Worm (Caenorhabditis elegans) whole organism, L2 larva: ENCODE measurements around the gene F31F6.3.

ENCODE experiments used
- R02D3.7 ChIP-seq: fragments of 150-350 bp; optimal IDR thresholded peaks from 2 replicates; lab custom pipeline; 2014; ENCODE audit warnings: missing biosample characterization, missing genetic modification characterization
- Y55F3AM.14 ChIP-seq: fragments of 200-800 bp; sonication (Bioruptor generic); optimal IDR thresholded peaks from 2 replicates; lab custom pipeline; 2018; ENCODE audit warnings: mild to moderate bottlenecking, missing genetic modification characterization, missing compliant biosample characterization
- ZK546.5 ChIP-seq: sonication (generic microtip); optimal IDR thresholded peaks from 2 replicates; lab custom pipeline; 2017; ENCODE audit warnings: missing biosample characterization, missing genetic modification characterization
- aly-2 ChIP-seq: fragments of 150-350 bp; optimal IDR thresholded peaks from 2 replicates; lab custom pipeline; 2014; ENCODE audit warnings: missing biosample characterization, missing genetic modification characterization
- ama-1 ChIP-seq: fragments of 150-350 bp; optimal IDR thresholded peaks from 2 replicates; lab custom pipeline; 2018; ENCODE audit warnings: inconsistent platforms
- ceh-16 ChIP-seq: fragments of 150-350 bp; optimal IDR thresholded peaks from 2 replicates; lab custom pipeline; 2014; ENCODE audit warnings: missing biosample characterization, missing genetic modification characterization
- crh-2 ChIP-seq: sonication (generic microtip); optimal IDR thresholded peaks from 2 replicates; lab custom pipeline; 2017; ENCODE audit warnings: missing biosample characterization, missing genetic modification characterization
- dmd-4 ChIP-seq: sonication (generic microtip); optimal IDR thresholded peaks from 2 replicates; lab custom pipeline; 2017; ENCODE audit warnings: missing biosample characterization, missing genetic modification characterization
- egl-27 ChIP-seq: sonication (generic microtip); optimal IDR thresholded peaks from 3 replicates; lab custom pipeline; 2017; ENCODE audit warnings: missing biosample characterization, missing genetic modification reagents, missing genetic modification characterization
- elt-1 ChIP-seq: fragments of 150-350 bp; optimal IDR thresholded peaks from 2 replicates; lab custom pipeline; 2014; ENCODE audit warnings: missing biosample characterization, missing genetic modification characterization
- fos-1 ChIP-seq: fragments of 150-350 bp; optimal IDR thresholded peaks from 2 replicates; lab custom pipeline; 2014; ENCODE audit warnings: missing biosample characterization, missing genetic modification characterization
- gmeb-1 ChIP-seq: fragments of 150-350 bp; optimal IDR thresholded peaks from 2 replicates; lab custom pipeline; 2014; ENCODE audit warnings: missing biosample characterization, missing genetic modification characterization
- lin-11 ChIP-seq: fragments of 150-350 bp; sonication (generic microtip); optimal IDR thresholded peaks from 2 replicates; lab custom pipeline; 2014; ENCODE audit warnings: missing biosample characterization, missing genetic modification characterization, inconsistent platforms, mixed read lengths
- lin-39 ChIP-seq: fragments of 150-350 bp; optimal IDR thresholded peaks from 2 replicates; lab custom pipeline; 2014; ENCODE audit warnings: missing biosample characterization, missing genetic modification reagents, missing genetic modification characterization
- lsy-2 ChIP-seq, 2 experiments: fragments of 150-350 bp in 1 of 2; sonication (generic microtip) in 1 of 2; optimal IDR thresholded peaks; 2 replicates each; lab custom pipeline; 2014 to 2017; ENCODE audit warnings: missing biosample characterization in 2 of 2, missing genetic modification characterization in 2 of 2
- mab-5 ChIP-seq: fragments of 150-350 bp; optimal IDR thresholded peaks from 2 replicates; lab custom pipeline; 2014; ENCODE audit warnings: missing biosample characterization, missing genetic modification characterization
- mdl-1 ChIP-seq, 2 experiments: fragments of 150-350 bp in 1 of 2; sonication (generic microtip) in 1 of 2; optimal IDR thresholded peaks; 2 replicates each; lab custom pipeline; 2017; ENCODE audit warnings: missing biosample characterization in 2 of 2, missing genetic modification characterization in 2 of 2
- nhr-10 ChIP-seq: sonication (generic microtip); optimal IDR thresholded peaks from 2 replicates; lab custom pipeline; 2017; ENCODE audit warnings: missing biosample characterization, missing genetic modification characterization
- nhr-12 ChIP-seq: fragments of 150-350 bp; optimal IDR thresholded peaks from 2 replicates; lab custom pipeline; 2014; ENCODE audit warnings: missing biosample characterization, missing genetic modification characterization
- nhr-237 ChIP-seq: fragments of 150-350 bp; optimal IDR thresholded peaks from 2 replicates; lab custom pipeline; 2014; ENCODE audit warnings: missing biosample characterization, missing genetic modification characterization
- nhr-25 ChIP-seq: fragments of 150-350 bp; sonication (generic microtip); optimal IDR thresholded peaks from 3 replicates; lab custom pipeline; 2014; ENCODE audit warnings: missing biosample characterization, missing genetic modification characterization
- nhr-6 ChIP-seq: fragments of 150-350 bp; optimal IDR thresholded peaks from 2 replicates; lab custom pipeline; 2014; ENCODE audit warnings: missing biosample characterization, missing genetic modification characterization
- peb-1 ChIP-seq: fragments of 150-350 bp; optimal IDR thresholded peaks from 2 replicates; lab custom pipeline; 2014; ENCODE audit warnings: missing biosample characterization, missing genetic modification characterization
- sem-4 ChIP-seq: fragments of 150-350 bp; optimal IDR thresholded peaks from 2 replicates; lab custom pipeline; 2014; ENCODE audit warnings: missing biosample characterization, missing genetic modification reagents, missing genetic modification characterization
- skn-1 ChIP-seq: sonication (generic microtip); optimal IDR thresholded peaks from 2 replicates; lab custom pipeline; 2017; ENCODE audit warnings: missing biosample characterization, missing genetic modification characterization
- sma-9 ChIP-seq, 2 experiments: fragments of 150-350 bp in 1 of 2; sonication (generic microtip) in 1 of 2; optimal IDR thresholded peaks; 2 replicates each; lab custom pipeline; 2014 to 2016; ENCODE audit warnings: missing genetic modification characterization in 2 of 2, mild to moderate bottlenecking in 1 of 2, missing biosample characterization in 1 of 2, missing compliant biosample characterization in 1 of 2, missing genetic modification reagents in 1 of 2, moderate library complexity in 1 of 2
- snpc-4 ChIP-seq: fragments of 150-350 bp; optimal IDR thresholded peaks from 2 replicates; lab custom pipeline; 2014; ENCODE audit warnings: missing biosample characterization, missing genetic modification characterization
- unc-39 ChIP-seq: fragments of 150-350 bp; optimal IDR thresholded peaks from 2 replicates; lab custom pipeline; 2014; ENCODE audit warnings: missing biosample characterization, missing genetic modification characterization
- ztf-1 ChIP-seq: fragments of 200-800 bp; sonication (Bioruptor generic); conservative IDR thresholded peaks from 2 replicates; pipeline ENCODE4 v1.3.6; 2022; ENCODE audit warnings: missing genetic modification characterization, missing compliant biosample characterization
- ztf-11 ChIP-seq: sonication (generic microtip); optimal IDR thresholded peaks from 2 replicates; lab custom pipeline; 2017; ENCODE audit warnings: missing biosample characterization, missing genetic modification characterization
- ztf-4 ChIP-seq: fragments of 150-350 bp; optimal IDR thresholded peaks from 2 replicates; lab custom pipeline; 2014; ENCODE audit warnings: missing biosample characterization, missing genetic modification characterization

F31F6.3 gene

DNA sequence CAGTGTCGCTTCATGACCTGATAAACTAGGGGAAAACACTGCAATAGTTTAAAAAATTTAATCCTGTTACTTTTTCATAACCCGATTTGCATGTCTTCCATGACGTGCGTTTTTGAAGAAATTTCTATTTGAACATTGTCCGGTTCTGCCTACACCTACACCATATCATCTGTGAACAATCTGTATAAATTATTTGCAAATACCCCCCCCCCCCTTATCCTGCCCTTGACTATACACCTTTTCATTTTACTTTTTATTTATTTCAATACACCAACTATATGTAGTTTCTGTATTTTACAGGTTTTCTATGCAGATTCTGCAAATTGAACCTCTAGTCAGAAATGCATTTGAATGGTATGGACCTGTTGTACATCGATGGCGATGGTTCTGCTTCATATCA lies 15.5 kb upstream of the F31F6.3 start, which contains the start of gene daf-6:
TSS of gene daf-6 (plus strand) at position 301 of the 400 bp plus-strand sequence.
- TF ChIP-seq peb-1 (tag; lab: Kevin White, UChicago) (no peak), Y55F3AM.14 (GFP tag; lab: Kevin White, UChicago) (no peak), mdl-1 (tag; optimal IDR thresholded peaks at IDR 0.05; lab: Kevin White, UChicago) (no peak), nhr-10 (tag; lab: Kevin White, UChicago) (no peak), lin-39 (tag; lab: Kevin White, UChicago) (no peak), egl-27 (no peak), fos-1 (tag; lab: Kevin White, UChicago) (no peak), ztf-11 (tag; lab: Kevin White, UChicago) (no peak), lsy-2 (tag; optimal IDR thresholded peaks at IDR 0.05; lab: Kevin White, UChicago) (no peak), ama-1 (lab: Kevin White, UChicago) (no peak), sma-9 (GFP tag; optimal IDR thresholded peaks at IDR 0.05; lab: Kevin White, UChicago) (no peak), sma-9 (tag; optimal IDR thresholded peaks at IDR 0.05; lab: Kevin White, UChicago) (no peak), crh-2 (no peak), aly-2 (tag; lab: Kevin White, UChicago) (no peak), nhr-12 (tag; lab: Kevin White, UChicago) (no peak), ztf-4 (no peak), nhr-6 (tag; lab: Kevin White, UChicago) (no peak)

DNA sequence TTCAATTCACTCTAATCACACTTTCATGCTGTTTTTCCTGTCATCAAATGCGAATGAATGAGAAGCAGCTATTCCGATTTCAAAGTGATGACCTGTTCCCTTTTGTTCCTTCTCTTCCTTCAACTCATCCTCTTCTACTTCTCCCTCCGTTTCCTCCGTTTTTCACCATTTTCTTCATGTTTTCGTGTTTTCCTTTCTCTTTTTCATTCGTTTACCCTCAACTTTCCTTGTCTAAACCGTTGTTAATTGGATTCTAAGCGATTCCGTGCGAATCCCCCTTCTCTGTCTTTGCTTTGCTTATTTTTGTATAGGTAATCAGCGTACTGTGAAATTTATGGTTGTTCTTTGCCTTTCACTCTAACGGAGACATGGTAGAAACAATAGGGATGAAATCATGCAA lies 13.2 kb upstream of the F31F6.3 start:
- TF ChIP-seq lin-11 (tag; lab: Kevin White, UChicago), result no peak
- TF ChIP-seq peb-1 (tag; lab: Kevin White, UChicago), result no peak
- no peak for TF ChIP-seq ztf-1 (GFP tag; lab: Robert Waterston, UW)
- TF ChIP-seq lsy-2 (tag; optimal IDR thresholded peaks at IDR 0.05; lab: Kevin White, UChicago), result no peak
- TF ChIP-seq ztf-4, result no peak
- no peak for TF ChIP-seq elt-1
- no peak for TF ChIP-seq crh-2
- no peak for TF ChIP-seq nhr-237 (tag; lab: Kevin White, UChicago)
- no peak for TF ChIP-seq nhr-25 (tag; lab: Kevin White, UChicago)
- no peak for TF ChIP-seq mab-5 (tag; lab: Kevin White, UChicago)
- no peak for TF ChIP-seq ceh-16 (tag; lab: Kevin White, UChicago)
- no peak for TF ChIP-seq mdl-1 (tag; optimal IDR thresholded peaks at IDR 0.05; lab: Kevin White, UChicago)

DNA sequence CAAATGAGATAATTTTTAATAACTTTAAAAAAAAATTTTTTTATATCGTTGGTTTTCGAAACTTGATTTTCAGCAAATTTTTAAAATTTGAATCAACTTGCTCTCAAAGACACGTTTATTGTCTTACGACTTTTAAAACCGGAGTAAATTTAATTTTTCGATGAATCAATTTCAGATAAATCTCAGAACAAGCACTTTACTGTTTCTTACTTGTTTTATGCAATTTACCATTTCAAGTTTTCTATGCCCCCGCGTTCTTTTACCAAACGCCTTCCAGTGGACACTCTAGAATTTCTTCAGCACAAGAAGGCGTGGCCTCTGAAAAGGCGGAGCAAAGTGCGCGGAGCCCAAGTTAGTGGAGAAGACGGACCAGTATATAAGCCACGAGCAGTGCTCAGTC lies 8.5 kb upstream of the F31F6.3 start, which contains the start of gene flp-8:
TSS of gene flp-8 (plus strand) at position 301 of the 400 bp plus-strand sequence.
- TF ChIP-seq crh-2, result no peak
- TF ChIP-seq snpc-4 (tag; lab: Kevin White, UChicago), result no peak
- TF ChIP-seq lin-11 (tag; lab: Kevin White, UChicago), result no peak

DNA sequence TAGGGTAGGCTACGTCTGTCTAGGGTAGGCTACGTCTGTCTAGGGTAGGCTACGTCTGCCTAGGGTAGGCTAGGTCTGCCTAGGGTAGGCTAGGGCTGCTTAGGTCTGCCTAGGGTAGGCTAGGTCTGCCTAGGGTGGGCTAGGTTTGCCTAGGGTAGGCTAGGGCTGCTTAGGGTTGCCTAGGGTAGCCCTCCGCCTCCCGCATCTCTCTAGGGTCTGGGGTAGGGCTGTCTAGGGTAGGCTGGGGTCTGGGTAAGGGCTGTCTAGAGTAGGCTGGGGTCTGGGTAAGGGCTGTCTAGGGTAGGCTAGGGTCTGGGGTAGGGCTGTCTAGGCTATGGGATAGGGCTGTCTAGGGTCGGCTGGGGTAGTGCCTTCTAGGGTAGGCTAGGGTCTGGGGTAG lies 5.0 kb upstream of the F31F6.3 start:
- TF ChIP-seq ZK546.5 (tag; lab: Kevin White, UChicago) (no peak), unc-39 (no peak), elt-1 (no peak), fos-1 (tag; lab: Kevin White, UChicago) (no peak), sem-4 (tag; lab: Kevin White, UChicago) (no peak), peb-1 (tag; lab: Kevin White, UChicago) (no peak)

DNA sequence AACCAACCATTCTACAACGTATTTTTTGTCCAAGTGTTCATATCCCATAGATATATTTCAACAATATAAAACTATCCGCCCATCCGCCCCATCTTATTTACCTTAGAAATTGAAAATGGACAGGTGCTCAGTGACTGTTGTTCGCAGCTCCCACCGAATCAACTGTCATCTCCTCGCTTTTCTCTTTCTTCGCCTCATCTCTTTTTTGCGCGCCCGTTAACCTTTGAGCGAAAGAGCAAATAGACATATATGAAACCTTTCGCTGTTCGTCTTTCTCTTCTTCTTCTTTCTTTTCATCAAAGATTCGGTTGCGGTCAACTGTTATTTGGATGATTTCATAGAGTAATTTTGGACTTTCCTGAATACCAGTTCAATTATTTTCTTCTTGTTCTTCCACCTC lies 3.0 kb upstream of the F31F6.3 start, which contains the start of gene sssh-1:
TSS of gene sssh-1 (plus strand) at position 301 of the 400 bp plus-strand sequence.
- TF ChIP-seq dmd-4 (no peak), mab-5 (tag; lab: Kevin White, UChicago) (no peak), gmeb-1 (tag; lab: Kevin White, UChicago) (no peak), ztf-11 (tag; lab: Kevin White, UChicago) (no peak), skn-1 (tag; lab: Kevin White, UChicago) (no peak), fos-1 (tag; lab: Kevin White, UChicago) (no peak), Y55F3AM.14 (GFP tag; lab: Kevin White, UChicago) (no peak)

DNA sequence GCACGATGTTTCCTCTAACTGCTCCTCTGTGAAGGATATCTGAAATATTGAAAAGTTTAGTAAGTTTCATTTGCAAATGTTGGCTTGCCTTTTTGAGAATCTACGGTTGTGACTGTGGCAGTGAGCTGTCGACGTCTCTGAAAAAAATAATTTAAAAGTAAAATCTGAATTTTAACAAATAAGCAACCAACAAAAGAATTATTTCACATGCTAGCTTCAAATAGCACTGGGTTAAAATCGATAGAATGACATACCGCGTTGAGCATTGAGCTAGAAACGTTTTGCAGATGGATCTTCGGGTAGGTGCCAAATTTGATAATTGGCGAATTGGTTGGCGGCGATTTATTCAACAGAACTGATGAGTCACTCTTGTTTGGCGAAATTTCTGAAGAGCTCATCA lies 887 bp downstream of the F31F6.3 start, which contains the start of gene F31F6.2:
TSS of gene F31F6.2 (minus strand) at position 101 of the 400 bp plus-strand sequence.
- TF ChIP-seq ztf-1 (GFP tag; lab: Robert Waterston, UW), result no peak
- no peak for TF ChIP-seq R02D3.7 (tag; lab: Kevin White, UChicago)
- TF ChIP-seq nhr-237 (tag; lab: Kevin White, UChicago), result no peak
- TF ChIP-seq, all 48 proteins: peak for 0
